Worm (Caenorhabditis elegans): ENCODE data around the gene aff-1.

DNA sequence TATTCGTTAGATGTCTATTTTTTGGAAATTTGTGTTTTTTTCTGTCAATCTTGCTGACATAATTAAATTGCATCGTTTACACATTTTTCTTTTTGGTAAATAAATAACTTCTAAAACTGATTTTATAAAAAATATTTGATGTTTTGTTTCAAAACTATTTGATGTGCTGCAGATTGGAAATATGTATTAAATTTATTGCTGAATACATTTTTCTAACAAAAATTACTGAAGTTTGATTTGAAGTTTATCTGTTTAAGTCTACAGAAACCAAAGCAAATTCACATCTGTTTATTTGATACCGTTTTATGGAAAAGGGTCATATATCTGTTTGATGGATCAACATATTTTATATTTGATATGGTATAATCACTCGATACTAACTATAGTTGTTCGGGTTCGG lies 47.2 kb downstream of the aff-1 start:
- TF ChIP-seq dmd-4 (tag; optimal IDR thresholded peaks at IDR 0.05) (no peak), mdl-1 (tag; optimal IDR thresholded peaks at IDR 0.05) (no peak), zag-1 (tag; optimal IDR thresholded peaks at IDR 0.05) (no peak), nhr-237 (tag; optimal IDR thresholded peaks at IDR 0.05) (no peak), blmp-1 (tag; optimal IDR thresholded peaks at IDR 0.05; ENCODE audit: insufficient read depth) (no peak), elt-1 (tag; optimal IDR thresholded peaks at IDR 0.05) (no peak), alr-1 (tag; optimal IDR thresholded peaks at IDR 0.05) (no peak), ztf-11 (tag; optimal IDR thresholded peaks at IDR 0.05) (no peak), unc-39 (tag; optimal IDR thresholded peaks at IDR 0.05) (no peak), fos-1 (tag; optimal IDR thresholded peaks at IDR 0.05) (no peak), ztf-1 (GFP tag; conservative IDR thresholded peaks at IDR 0.05) (no peak), lsy-2 (tag; optimal IDR thresholded peaks at IDR 0.05) (no peak), skn-1 (tag; optimal IDR thresholded peaks at IDR 0.05) (no peak), unc-62 (GFP tag; optimal IDR thresholded peaks at IDR 0.05) (no peak)

Measured in whole organism, L2 larva.